Worm (Caenorhabditis elegans): ENCODE measurements around the gene srsx-15.

DNA sequence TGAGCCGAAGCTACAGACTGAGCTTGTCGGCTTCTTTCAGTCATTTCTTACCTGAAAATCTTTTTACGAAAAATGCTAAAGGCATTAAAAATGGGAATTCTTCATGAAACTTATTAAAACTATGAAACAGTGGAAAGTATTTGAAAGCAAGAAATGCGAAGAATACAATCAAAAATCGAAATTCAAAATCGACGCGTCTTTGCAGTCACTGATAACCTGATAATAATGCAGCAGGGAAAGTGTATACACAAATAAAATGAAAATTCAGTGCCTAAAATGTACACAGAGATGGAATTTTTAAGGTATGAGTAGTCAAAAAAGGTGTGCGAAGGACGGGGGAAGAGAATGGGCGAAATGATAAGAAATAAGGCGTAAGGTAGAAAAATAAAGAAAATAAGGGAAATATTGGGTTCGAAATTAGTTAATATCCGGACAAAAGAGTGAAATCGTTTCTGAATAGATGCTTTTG lies 9.0 kb downstream of the srsx-15 start, which contains the start of gene C39H7.4:
- TF ChIP-seq unc-86 (tag; optimal IDR thresholded peaks at IDR 0.05): no peak
- no peak for TF ChIP-seq pag-3 (tag; optimal IDR thresholded peaks at IDR 0.05; ENCODE audit: borderline replicate concordance)

Measured in whole organism, late embryonic.